Worm (Caenorhabditis elegans) whole organism, early embryonic: ENCODE results near the gene R105.5.

Experiments used
- B0310.2 ChIP-seq: sonication (generic microtip); optimal IDR thresholded peaks from 2 replicates; lab custom pipeline; 2016; ENCODE audit warnings: mild to moderate bottlenecking, missing genetic modification characterization, missing compliant biosample characterization
- F13C5.2 ChIP-seq: sonication (generic microtip); optimal IDR thresholded peaks from 2 replicates; lab custom pipeline; 2017; ENCODE audit warnings: mild to moderate bottlenecking, missing genetic modification characterization, inconsistent platforms, missing compliant biosample characterization
- aly-1 ChIP-seq: sonication (generic microtip); optimal IDR thresholded peaks from 2 replicates; lab custom pipeline; 2016; ENCODE audit warnings: missing genetic modification characterization, missing compliant biosample characterization
- ama-1 ChIP-seq: fragments of 150-350 bp; optimal IDR thresholded peaks from 2 replicates; lab custom pipeline; 2014
- ceh-13 ChIP-seq: fragments of 200-800 bp; sonication (Bioruptor generic); optimal IDR thresholded peaks from 2 replicates; lab custom pipeline; 2018; ENCODE audit warnings: mild to moderate bottlenecking, missing genetic modification characterization, missing compliant biosample characterization
- ceh-36 ChIP-seq: sonication (generic microtip); optimal IDR thresholded peaks from 2 replicates; lab custom pipeline; 2016; ENCODE audit warnings: missing genetic modification characterization, inconsistent platforms, missing compliant biosample characterization
- ets-7 ChIP-seq: sonication (generic microtip); optimal IDR thresholded peaks from 2 replicates; lab custom pipeline; 2016; ENCODE audit warnings: missing genotype, missing genetic modification characterization, missing compliant biosample characterization
- flt-1 ChIP-seq: fragments of 200-800 bp; sonication (Bioruptor generic); IDR thresholded peaks from 2 replicates; pipeline ENCODE4 v1.3.6; 2022; ENCODE audit warnings: missing genetic modification characterization, missing compliant biosample characterization
- hmbx-1 ChIP-seq: sonication (generic microtip); optimal IDR thresholded peaks from 2 replicates; lab custom pipeline; 2016; ENCODE audit warnings: mild to moderate bottlenecking, missing genetic modification characterization, missing compliant biosample characterization
- hmg-4 ChIP-seq: fragments of 200-800 bp; sonication (Bioruptor generic); optimal IDR thresholded peaks from 2 replicates; lab custom pipeline; 2018; ENCODE audit warnings: mild to moderate bottlenecking, missing genetic modification characterization, missing compliant biosample characterization
- hnd-1 ChIP-seq: sonication (generic microtip); optimal IDR thresholded peaks from 2 replicates; lab custom pipeline; 2016; ENCODE audit warnings: missing genetic modification characterization, missing compliant biosample characterization
- pes-1 ChIP-seq: fragments of 200-800 bp; sonication (Bioruptor generic); IDR thresholded peaks from 2 replicates; pipeline ENCODE4 v1.3.6; 2022; ENCODE audit warnings: missing genetic modification reagents, missing genetic modification characterization, missing compliant biosample characterization
- scrt-1 ChIP-seq: fragments of 200-800 bp; sonication (Bioruptor generic); IDR thresholded peaks from 2 replicates; pipeline ENCODE4 v1.3.6; 2022; ENCODE audit warnings: missing genetic modification characterization, missing compliant biosample characterization
- sea-1 ChIP-seq: fragments of 200-800 bp; sonication (Bioruptor generic); conservative IDR thresholded peaks from 2 replicates; pipeline ENCODE4 v1.3.6; 2022; ENCODE audit warnings: missing genetic modification characterization, missing compliant biosample characterization
- tbx-11 ChIP-seq: fragments of 200-800 bp; sonication (Bioruptor generic); IDR thresholded peaks from 2 replicates; pipeline ENCODE4 v1.3.6; 2022; ENCODE audit warnings: missing genetic modification characterization, missing compliant biosample characterization
- tbx-37 ChIP-seq: fragments of 200-800 bp; sonication (Bioruptor generic); conservative IDR thresholded peaks from 2 replicates; pipeline ENCODE4 v1.3.6; 2022; ENCODE audit warnings: missing genetic modification reagents, missing genetic modification characterization, missing compliant biosample characterization
- tra-4 ChIP-seq: sonication (generic microtip); optimal IDR thresholded peaks from 2 replicates; lab custom pipeline; 2017; ENCODE audit warnings: missing genetic modification characterization, missing compliant biosample characterization

R105.5 gene

ce11 chrIV:4667383-4667782 lies 31.3 kb downstream of the R105.5 start:
- TF ChIP-seq B0310.2 (tag; lab: Kevin White, UChicago) (no peak), ets-7 (tag; lab: Kevin White, UChicago) (no peak), hmbx-1 (tag; lab: Kevin White, UChicago) (no peak), hnd-1 (tag; lab: Kevin White, UChicago) (no peak), tra-4 (tag; lab: Kevin White, UChicago) (no peak), F13C5.2 (no peak)

- TF ChIP-seq hnd-1 (tag; lab: Kevin White, UChicago) = no peak
- no peak for TF ChIP-seq tbx-37
- no peak for TF ChIP-seq ama-1 (lab: Kevin White, UChicago)
- TF ChIP-seq flt-1 (GFP tag; lab: Robert Waterston, UW) = no peak
- no peak for TF ChIP-seq pes-1
- TF ChIP-seq ceh-13 (GFP tag; lab: Kevin White, UChicago) = no peak
- TF ChIP-seq hmg-4 = no peak
- no peak for TF ChIP-seq F13C5.2
- TF ChIP-seq ets-7 (tag; lab: Kevin White, UChicago) = no peak
- no peak for TF ChIP-seq tra-4 (tag; lab: Kevin White, UChicago)
- TF ChIP-seq aly-1 (tag; lab: Kevin White, UChicago) = no peak
These were observed 31.7 kb downstream of the R105.5 start for ce11 chrIV:4667835-4668234.

- TF ChIP-seq hmg-4 (no peak), aly-1 (tag; lab: Kevin White, UChicago) (no peak), hnd-1 (tag; lab: Kevin White, UChicago) (no peak), scrt-1 (GFP tag; lab: Robert Waterston, UW) (no peak), ceh-36 (tag; lab: Kevin White, UChicago) (no peak), hmbx-1 (tag; lab: Kevin White, UChicago) (no peak), flt-1 (GFP tag; lab: Robert Waterston, UW) (no peak), F13C5.2 (no peak), tbx-37 (no peak), tbx-11 (GFP tag; lab: Robert Waterston, UW) (no peak)
These were observed 33.1 kb downstream of the R105.5 start, which contains the start of gene F29B9.12 for ce11 chrIV:4669242-4669641. Gene F29B9.12, plus strand, starts transcription at chrIV:4669542.

ce11 chrIV:4673332-4673731 lies 37.2 kb downstream of the R105.5 start:
- no peak for TF ChIP-seq B0310.2 (tag; lab: Kevin White, UChicago)

- TF ChIP-seq tra-4 (tag; lab: Kevin White, UChicago) (no peak), tbx-11 (GFP tag; lab: Robert Waterston, UW) (no peak), flt-1 (GFP tag; lab: Robert Waterston, UW) (no peak), pes-1 (no peak), hmg-4 (no peak), sea-1 (GFP tag; lab: Robert Waterston, UW) (no peak)
These were observed 38.2 kb downstream of the R105.5 start for ce11 chrIV:4674322-4674721.

ce11 chrIV:4678718-4679117 lies 42.6 kb downstream of the R105.5 start, which contains the start of gene kin-36:
Gene kin-36, plus strand, starts transcription at chrIV:4679018.
- TF ChIP-seq sea-1 (GFP tag; lab: Robert Waterston, UW) (no peak), ceh-13 (GFP tag; lab: Kevin White, UChicago) (no peak), ceh-36 (tag; lab: Kevin White, UChicago) (no peak), aly-1 (tag; lab: Kevin White, UChicago) (no peak), flt-1 (GFP tag; lab: Robert Waterston, UW) (no peak), F13C5.2 (no peak), scrt-1 (GFP tag; lab: Robert Waterston, UW) (no peak), ets-7 (tag; lab: Kevin White, UChicago) (no peak), ama-1 (lab: Kevin White, UChicago) (no peak), hnd-1 (tag; lab: Kevin White, UChicago) (no peak), hmbx-1 (tag; lab: Kevin White, UChicago) (no peak), pes-1 (no peak), hmg-4 (no peak), B0310.2 (tag; lab: Kevin White, UChicago) (no peak), tra-4 (tag; lab: Kevin White, UChicago) (no peak), tbx-37 (no peak), tbx-11 (GFP tag; lab: Robert Waterston, UW) (no peak)

- TF ChIP-seq hmg-4 (no peak), tbx-11 (GFP tag; lab: Robert Waterston, UW) (no peak), hmbx-1 (tag; lab: Kevin White, UChicago) (no peak), pes-1 (no peak), ama-1 (lab: Kevin White, UChicago) (no peak), sea-1 (GFP tag; lab: Robert Waterston, UW) (no peak), hnd-1 (tag; lab: Kevin White, UChicago) (no peak), aly-1 (tag; lab: Kevin White, UChicago) (no peak), tbx-37 (no peak), ceh-13 (GFP tag; lab: Kevin White, UChicago) (no peak), ceh-36 (tag; lab: Kevin White, UChicago) (no peak), tra-4 (tag; lab: Kevin White, UChicago) (no peak), F13C5.2 (no peak), flt-1 (GFP tag; lab: Robert Waterston, UW) (no peak), B0310.2 (tag; lab: Kevin White, UChicago) (no peak), scrt-1 (GFP tag; lab: Robert Waterston, UW) (no peak), ets-7 (tag; lab: Kevin White, UChicago) (no peak)
These were observed 47.0 kb downstream of the R105.5 start for ce11 chrIV:4683149-4683548.

- TF ChIP-seq B0310.2 (tag; lab: Kevin White, UChicago) = no peak
- no peak for TF ChIP-seq tbx-37
- no peak for TF ChIP-seq hmg-4
- no peak for TF ChIP-seq scrt-1 (GFP tag; lab: Robert Waterston, UW)
- TF ChIP-seq ama-1 (lab: Kevin White, UChicago) = no peak
- no peak for TF ChIP-seq ceh-13 (GFP tag; lab: Kevin White, UChicago)
- no peak for TF ChIP-seq pes-1
- TF ChIP-seq F13C5.2 = no peak
- no peak for TF ChIP-seq ceh-36 (tag; lab: Kevin White, UChicago)
- no peak for TF ChIP-seq tra-4 (tag; lab: Kevin White, UChicago)
- TF ChIP-seq aly-1 (tag; lab: Kevin White, UChicago) = no peak
- TF ChIP-seq flt-1 (GFP tag; lab: Robert Waterston, UW) = no peak
- no peak for TF ChIP-seq tbx-11 (GFP tag; lab: Robert Waterston, UW)
- no peak for TF ChIP-seq hmbx-1 (tag; lab: Kevin White, UChicago)
- TF ChIP-seq hnd-1 (tag; lab: Kevin White, UChicago) = no peak
- TF ChIP-seq sea-1 (GFP tag; lab: Robert Waterston, UW) = no peak
- no peak for TF ChIP-seq ets-7 (tag; lab: Kevin White, UChicago)
These were observed 50.3 kb downstream of the R105.5 start for ce11 chrIV:4686291-4686830.
